Fruit fly (Drosophila melanogaster): ENCODE results near the gene CG9536.

Gene CG9536

DNA sequence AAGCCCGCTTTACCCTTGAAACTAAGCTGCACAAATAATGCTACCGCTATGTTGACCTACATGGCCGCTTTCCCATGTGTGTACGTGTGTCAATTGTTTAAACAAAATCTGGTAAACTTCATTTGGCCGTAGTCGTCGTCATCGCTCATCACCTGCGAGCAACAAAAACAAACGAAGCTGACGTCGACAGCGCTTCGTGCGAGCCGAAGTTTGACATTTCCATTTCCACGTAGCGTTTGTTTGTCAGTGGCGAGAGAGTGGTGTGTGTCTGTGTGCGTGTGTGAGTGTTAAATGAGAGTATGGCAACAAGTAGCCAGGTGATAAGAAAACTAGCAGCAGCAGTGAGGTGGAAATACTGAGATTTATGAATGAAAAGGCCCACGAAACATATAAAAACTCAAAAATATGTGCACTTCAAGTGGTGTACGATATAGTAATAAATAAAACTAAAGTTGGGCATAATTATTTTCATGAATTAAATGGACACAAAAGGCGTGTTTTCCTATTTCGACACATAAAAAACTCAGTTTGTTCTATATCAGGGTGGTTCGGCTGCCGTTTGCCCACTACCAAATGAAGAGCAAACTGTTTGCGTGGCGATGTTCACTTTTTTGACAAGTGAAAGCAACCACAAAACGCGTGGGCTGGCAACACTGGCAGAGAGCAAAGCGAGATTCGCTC is 2.6 kb upstream of the CG9536 start (continued):
- TF ChIP-seq CG10959 (GFP tag; IDR thresholded peaks at IDR 0.05) (no peak), gt (GFP tag; IDR thresholded peaks at IDR 0.05) (no peak), Mrtf (GFP tag; IDR thresholded peaks at IDR 0.05) (no peak), CG31224 (GFP tag; IDR thresholded peaks at IDR 0.05) (no peak), en (GFP tag; optimal IDR thresholded peaks at IDR 0.05) (no peak), CG33557 (GFP tag; optimal IDR thresholded peaks at IDR 0.05) (peak; percentile 33), mam (GFP tag; optimal IDR thresholded peaks at IDR 0.05) (no peak), Ets97D (GFP tag; optimal IDR thresholded peaks at IDR 0.05) (no peak), unc-4 (GFP tag; IDR thresholded peaks at IDR 0.05; ENCODE audit: partially characterized antibody) (no peak), Hr39 (optimal IDR thresholded peaks at IDR 0.05) (no peak), CG32772 (GFP tag; IDR thresholded peaks at IDR 0.05) (no peak), H2.0 (GFP tag; IDR thresholded peaks at IDR 0.05) (no peak), ap (GFP tag; IDR thresholded peaks at IDR 0.05) (no peak), CG7839 (tag; optimal IDR thresholded peaks at IDR 0.05) (no peak), Atf6 (GFP tag; IDR thresholded peaks at IDR 0.05) (0 out of 2 replicates have a peak, but pooled peaks have one; percentile 6), Jarid2 (GFP tag; optimal IDR thresholded peaks at IDR 0.05) (no peak), gcm2 (GFP tag; optimal IDR thresholded peaks at IDR 0.05) (no peak), exex (tag; optimal IDR thresholded peaks at IDR 0.05) (peak; percentile 55), CG10462 (GFP tag; optimal IDR thresholded peaks at IDR 0.05) (no peak), gce (GFP tag; IDR thresholded peaks at IDR 0.05) (peak; percentile 55; the same call in 1 of the 3 replicates), CG30403 (GFP tag; optimal IDR thresholded peaks at IDR 0.05) (peak; percentile 18), NK7.1 (GFP tag; optimal IDR thresholded peaks at IDR 0.05) (no peak), CG9876 (GFP tag; optimal IDR thresholded peaks at IDR 0.05) (no peak), Dref (GFP tag; IDR thresholded peaks at IDR 0.05) (no peak), CG1529 (GFP tag; optimal IDR thresholded peaks at IDR 0.05) (peak; percentile 19), Oli (tag; optimal IDR thresholded peaks at IDR 0.05) (no peak), CG1832 (GFP tag; optimal IDR thresholded peaks at IDR 0.05) (no peak), CG6854 (GFP tag; optimal IDR thresholded peaks at IDR 0.05) (no peak), stwl (tag; optimal IDR thresholded peaks at IDR 0.05) (peak; percentile 33), CG15696 (tag; optimal IDR thresholded peaks at IDR 0.05) (peak; percentile 19), trem (tag; optimal IDR thresholded peaks at IDR 0.05) (no peak), CG42726 (GFP tag; IDR thresholded peaks at IDR 0.05; ENCODE audit: partially characterized antibody) (no peak), CG8944 (GFP tag; optimal IDR thresholded peaks at IDR 0.05) (no peak), CG13624 (GFP tag; optimal IDR thresholded peaks at IDR 0.05) (peak; percentile 15), NFAT (GFP tag; IDR thresholded peaks at IDR 0.05) (peak; percentile 27; the same call in 1 of the 2 replicates), bsh (GFP tag; optimal IDR thresholded peaks at IDR 0.05) (peak; percentile 11 to 21), Mes4 (GFP tag; optimal IDR thresholded peaks at IDR 0.05) (no peak), sug (tag; optimal IDR thresholded peaks at IDR 0.05) (peak; percentile 66), CG14860 (GFP tag; IDR thresholded peaks at IDR 0.05; ENCODE audit: partially characterized antibody) (no peak), Dad (GFP tag; optimal IDR thresholded peaks at IDR 0.05) (no peak), CG7987 (GFP tag; optimal IDR thresholded peaks at IDR 0.05) (peak; percentile 85), nom (GFP tag; optimal IDR thresholded peaks at IDR 0.05) (peak; percentile 47), Mad (GFP tag; optimal IDR thresholded peaks at IDR 0.05) (no peak), Lim3 (GFP tag; IDR thresholded peaks at IDR 0.05) (no peak), Hmx (GFP tag; optimal IDR thresholded peaks at IDR 0.05) (no peak), CG15269 (tag; optimal IDR thresholded peaks at IDR 0.05) (peak; percentile 32), schlank (tag; optimal IDR thresholded peaks at IDR 0.05) (peak; percentile 24), amos (GFP tag; IDR thresholded peaks at IDR 0.05; ENCODE audit: partially characterized antibody) (no peak; the same call in 1 of the 2 replicates), CG12659 (GFP tag; optimal IDR thresholded peaks at IDR 0.05) (peak; percentile 38), CG4424 (GFP tag; optimal IDR thresholded peaks at IDR 0.05) (no peak)
